Fruit fly (Drosophila melanogaster): ENCODE results near the gene Uba2.

DNA sequence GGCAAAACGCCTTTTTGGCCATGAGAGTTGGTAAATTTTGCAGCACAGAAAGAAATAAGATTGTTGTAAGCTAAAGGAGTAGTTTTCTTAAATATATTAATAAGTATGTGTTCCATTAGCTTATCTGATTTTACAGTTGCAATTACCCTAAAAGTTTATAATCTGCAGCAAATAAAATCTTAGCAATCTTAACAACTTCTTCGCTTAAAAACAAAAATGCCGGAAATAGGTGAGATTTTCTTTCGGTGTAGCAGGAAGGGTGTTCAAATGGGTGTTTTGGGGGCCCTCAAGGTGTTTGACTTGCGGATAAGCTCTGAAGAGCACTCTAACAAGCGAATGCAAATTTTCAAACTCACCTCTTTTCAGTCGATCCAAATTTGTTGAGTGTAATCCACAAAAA, 23.2 kb upstream of the Uba2 start:
- TF ChIP-seq psq (optimal IDR thresholded peaks at IDR 0.05) (no peak), pan (optimal IDR thresholded peaks at IDR 0.05) (no peak), usp (GFP tag; optimal IDR thresholded peaks at IDR 0.05) (no peak), CG8478 (optimal IDR thresholded peaks at IDR 0.05) (no peak)
